Worm (Caenorhabditis elegans) whole organism, L3 larva: Measurements from ENCODE around the gene lbp-9.

Experiments used
- ama-1 ChIP-seq: fragments of 150-350 bp; optimal IDR thresholded peaks from 2 replicates; lab custom pipeline; 2018
- ceh-28 ChIP-seq: fragments of 150-350 bp; optimal IDR thresholded peaks from 2 replicates; lab custom pipeline; 2014; ENCODE audit warnings: missing biosample characterization, missing genetic modification reagents, missing genetic modification characterization
- egl-27 ChIP-seq: sonication (generic microtip); optimal IDR thresholded peaks from 4 replicates; lab custom pipeline; 2017; ENCODE audit warnings: missing biosample characterization, missing genetic modification reagents, missing genetic modification characterization
- elt-3 ChIP-seq, 3 experiments: fragments of 150-350 bp in 1 of 3; sonication (generic microtip) in 2 of 3; optimal IDR thresholded peaks; 2 replicates in 2 of 3; 4 replicates in 1 of 3; lab custom pipeline; 2014 to 2017; ENCODE audit warnings: missing biosample characterization in 3 of 3, missing genetic modification characterization in 3 of 3
- jun-1 ChIP-seq: fragments of 150-350 bp; optimal IDR thresholded peaks from 2 replicates; lab custom pipeline; 2014; ENCODE audit warnings: missing biosample characterization, missing genetic modification reagents, missing genetic modification characterization
- lsy-12 ChIP-seq: sonication (generic microtip); optimal IDR thresholded peaks from 2 replicates; lab custom pipeline; 2016; ENCODE audit warnings: mild to moderate bottlenecking, missing genetic modification characterization, missing compliant biosample characterization
- mdl-1 ChIP-seq: fragments of 150-350 bp; optimal IDR thresholded peaks from 2 replicates; lab custom pipeline; 2014; ENCODE audit warnings: missing biosample characterization, missing genetic modification characterization
- mml-1 ChIP-seq: fragments of 150-350 bp; sonication (generic microtip); optimal IDR thresholded peaks from 3 replicates; lab custom pipeline; 2014; ENCODE audit warnings: missing biosample characterization, missing genetic modification characterization
- nfya-1 ChIP-seq: sonication (generic microtip); optimal IDR thresholded peaks from 2 replicates; lab custom pipeline; 2017; ENCODE audit warnings: missing genetic modification characterization, mild to moderate bottlenecking, missing compliant biosample characterization, antibody characterized with exemption, moderate library complexity; ENCODE audit not compliant: insufficient read depth
- nhr-28 ChIP-seq: fragments of 150-350 bp; optimal IDR thresholded peaks from 2 replicates; lab custom pipeline; 2014; ENCODE audit warnings: missing biosample characterization, missing genetic modification characterization
- nhr-76 ChIP-seq: fragments of 150-350 bp; sonication (generic microtip); optimal IDR thresholded peaks from 5 replicates; lab custom pipeline; 2014; ENCODE audit warnings: missing biosample characterization, missing genetic modification characterization
- sea-2 ChIP-seq: fragments of 150-350 bp; sonication (generic microtip); optimal IDR thresholded peaks from 4 replicates; lab custom pipeline; 2014; ENCODE audit warnings: missing biosample characterization, missing genetic modification reagents, missing genetic modification characterization
- snpc-4 ChIP-seq: fragments of 150-350 bp; optimal IDR thresholded peaks from 2 replicates; lab custom pipeline; 2014; ENCODE audit warnings: missing biosample characterization, missing genetic modification characterization
- unc-39 ChIP-seq: sonication (generic microtip); optimal IDR thresholded peaks from 4 replicates; lab custom pipeline; 2017; ENCODE audit warnings: missing biosample characterization, missing genetic modification characterization

DNA sequence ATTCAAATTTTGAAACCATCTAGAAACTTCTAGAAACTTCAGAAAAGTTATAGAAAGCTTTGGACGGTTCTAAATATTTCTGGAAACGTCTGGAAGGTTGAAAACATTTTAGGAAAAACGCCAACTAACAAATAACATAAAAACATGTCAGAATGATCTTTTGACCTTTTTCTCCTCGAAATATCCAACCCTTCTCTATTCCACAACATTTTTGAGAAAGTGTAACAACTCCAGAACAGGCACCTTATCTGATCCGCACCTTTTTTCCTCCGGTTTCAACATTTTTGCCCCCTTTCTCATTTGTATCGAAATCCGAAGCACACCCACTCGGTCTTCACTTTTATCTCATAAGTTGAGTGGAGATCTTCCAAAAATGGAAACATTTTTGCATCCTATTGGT is 42.1 kb downstream of the lbp-9 start, which contains the start of gene F22F7.3:
- TF ChIP-seq ama-1 (lab: Kevin White, UChicago) (no peak), ceh-28 (tag; lab: Kevin White, UChicago) (no peak), egl-27 (tag; lab: Kevin White, UChicago) (no peak), nfya-1 (tag; lab: Kevin White, UChicago) (no peak), sea-2 (no peak), unc-39 (no peak), mml-1 (no peak), snpc-4 (tag; lab: Kevin White, UChicago) (no peak), jun-1 (no peak), nhr-76 (tag; lab: Kevin White, UChicago) (no peak), nhr-28 (tag; lab: Kevin White, UChicago) (no peak), elt-3 (tag; optimal IDR thresholded peaks at IDR 0.05; lab: Kevin White, UChicago) (no peak), mdl-1 (tag; lab: Kevin White, UChicago) (no peak), lsy-12 (tag; lab: Kevin White, UChicago) (no peak)
